Worm (Caenorhabditis elegans): ENCODE data around the gene xpo-3.

ce11 chrIV:7914991-7915390 lies 8.8 kb downstream of the xpo-3 start, which contains the start of gene C49H3.4:
- TF ChIP-seq him-1 (tag; optimal IDR thresholded peaks at IDR 0.05) = no peak
- no peak for TF ChIP-seq dao-5 (tag; optimal IDR thresholded peaks at IDR 0.05)
- no peak for TF ChIP-seq W03F9.2 (tag; optimal IDR thresholded peaks at IDR 0.05)

All from whole organism, L4/young adult.